Worm (Caenorhabditis elegans): ENCODE measurements around the gene W03C9.5.
A peak's percentile ranks its signal among the peaks of the same experiment; 100 is the strongest.

W03C9.5 gene

DNA sequence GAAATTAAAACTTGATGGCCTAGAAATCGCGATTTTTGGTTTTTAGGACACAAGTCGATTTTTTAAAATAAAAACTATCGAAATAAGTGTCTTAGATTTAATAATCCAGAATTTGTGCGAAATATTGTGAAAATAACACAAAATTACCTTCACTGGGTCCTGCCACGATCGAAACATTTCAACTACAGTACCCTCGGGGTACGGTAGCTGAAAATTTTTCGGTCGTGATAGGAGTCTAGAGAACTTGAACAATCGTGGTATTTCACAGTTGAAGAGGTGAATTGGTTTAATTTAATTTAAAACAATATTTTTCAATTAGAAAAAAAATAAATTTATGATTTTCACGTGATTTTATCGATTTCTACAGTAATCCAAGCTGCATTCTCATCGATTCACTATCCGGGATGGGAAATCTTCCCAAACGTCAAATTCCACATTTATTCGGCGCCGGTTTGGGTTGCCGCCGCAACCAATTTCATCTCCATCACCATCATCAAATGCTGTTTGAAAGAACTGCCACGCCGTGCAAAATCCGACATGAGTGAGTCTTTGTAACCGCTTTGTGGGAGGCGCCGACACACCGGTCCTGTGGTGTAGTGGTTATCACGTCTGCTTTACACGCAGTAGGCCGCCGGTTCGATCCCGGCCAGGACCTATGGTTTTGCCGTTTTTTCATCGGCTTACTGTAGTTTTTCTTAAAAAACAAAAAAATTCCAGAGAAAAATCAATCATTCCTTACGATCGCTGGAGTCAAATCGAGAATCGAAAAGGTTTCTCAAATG lies 8.4 kb downstream of the W03C9.5 start (continued):
- TF ChIP-seq Y105C5A.15 (GFP tag; IDR thresholded peaks at IDR 0.05) (no peak), daf-19 (GFP tag; conservative IDR thresholded peaks at IDR 0.05) (no peak), vab-7 (GFP tag; IDR thresholded peaks at IDR 0.05) (0 out of 2 replicates have a peak, but pooled peaks have one; percentile 47), R02D3.7 (tag; optimal IDR thresholded peaks at IDR 0.05) (no peak), spr-1 (tag; optimal IDR thresholded peaks at IDR 0.05) (peak; percentile 4), tra-1 (GFP tag; IDR thresholded peaks at IDR 0.05) (no peak), ama-1 (optimal IDR thresholded peaks at IDR 0.05) (no peak), set-16 (GFP tag; IDR thresholded peaks at IDR 0.05) (no peak), hmg-1.1 (GFP tag; IDR thresholded peaks at IDR 0.05) (peak; percentile 76), ces-1 (GFP tag; optimal IDR thresholded peaks at IDR 0.05) (no peak), F26F4.8 (GFP tag; conservative IDR thresholded peaks at IDR 0.05) (no peak), unc-130 (GFP tag; optimal IDR thresholded peaks at IDR 0.05) (peak; percentile 12), ZK546.5 (tag; optimal IDR thresholded peaks at IDR 0.05) (no peak), sdz-12 (GFP tag; optimal IDR thresholded peaks at IDR 0.05) (no peak), fos-1 (tag; optimal IDR thresholded peaks at IDR 0.05) (no peak), nhr-41 (GFP tag; IDR thresholded peaks at IDR 0.05) (no peak), daf-12 (tag; optimal IDR thresholded peaks at IDR 0.05) (no peak), nhr-28 (tag; optimal IDR thresholded peaks at IDR 0.05) (peak; percentile 1), spr-3 (GFP tag; optimal IDR thresholded peaks at IDR 0.05) (no peak), F49E8.2 (tag; optimal IDR thresholded peaks at IDR 0.05; ENCODE audit: borderline replicate concordance) (no peak), T20F7.1 (GFP tag; optimal IDR thresholded peaks at IDR 0.05) (no peak), snpc-4 (tag; optimal IDR thresholded peaks at IDR 0.05) (no peak), saeg-2 (GFP tag; IDR thresholded peaks at IDR 0.05) (no peak), pha-4 (GFP tag; IDR thresholded peaks at IDR 0.05) (peak; percentile 45; the same call in 1 of the 2 replicates), pha-4 (tag; optimal IDR thresholded peaks at IDR 0.05) (no peak), F37D6.2 (tag; optimal IDR thresholded peaks at IDR 0.05) (no peak), ceh-62 (tag; optimal IDR thresholded peaks at IDR 0.05) (no peak), unc-62 (GFP tag; optimal IDR thresholded peaks at IDR 0.05 in 1 of 2) (peak in 1 of 2 experiments; percentile 60), unc-62 (tag; optimal IDR thresholded peaks at IDR 0.05) (no peak), skn-1 (tag; optimal IDR thresholded peaks at IDR 0.05) (no peak), lin-39 (tag; optimal IDR thresholded peaks at IDR 0.05) (no peak), pqm-1 (tag; optimal IDR thresholded peaks at IDR 0.05) (no peak), dmd-8 (GFP tag; IDR thresholded peaks at IDR 0.05) (no peak), lin-38 (GFP tag; IDR thresholded peaks at IDR 0.05) (no peak), mxl-2 (GFP tag; conservative IDR thresholded peaks at IDR 0.05) (no peak), ztf-7 (tag; optimal IDR thresholded peaks at IDR 0.05) (no peak), Y5F2A.4 (GFP tag; optimal IDR thresholded peaks at IDR 0.05) (no peak), zfp-3 (GFP tag; conservative IDR thresholded peaks at IDR 0.05) (no peak), aha-1 (tag) (peak; percentile 73), hlh-11 (tag; optimal IDR thresholded peaks at IDR 0.05) (peak; percentile 63), nhr-77 (tag; optimal IDR thresholded peaks at IDR 0.05) (no peak), lin-13 (GFP tag; optimal IDR thresholded peaks at IDR 0.05) (no peak), mes-2 (tag; optimal IDR thresholded peaks at IDR 0.05; ENCODE audit: poor library complexity, severe bottlenecking) (no peak), F44E2.7 (GFP tag; IDR thresholded peaks at IDR 0.05) (no peak), nhr-237 (tag; optimal IDR thresholded peaks at IDR 0.05) (no peak), ceh-32 (tag; optimal IDR thresholded peaks at IDR 0.05; ENCODE audit: poor library complexity) (no peak), arid-1 (GFP tag; conservative IDR thresholded peaks at IDR 0.05) (0 out of 2 replicates have a peak, but pooled peaks have one; percentile 34), nhr-10 (tag; optimal IDR thresholded peaks at IDR 0.05) (no peak), rbr-2 (tag; optimal IDR thresholded peaks at IDR 0.05) (peak; percentile 54), mdt-29 (GFP tag; IDR thresholded peaks at IDR 0.05) (0 out of 2 replicates have a peak, but pooled peaks have one; percentile 17), dve-1 (tag; optimal IDR thresholded peaks at IDR 0.05; ENCODE audit: insufficient read depth) (peak; percentile 39)

All from whole organism, L4 larva.